Fruit fly (Drosophila melanogaster): ENCODE data around the gene CG33159.

CG33159 gene

DNA sequence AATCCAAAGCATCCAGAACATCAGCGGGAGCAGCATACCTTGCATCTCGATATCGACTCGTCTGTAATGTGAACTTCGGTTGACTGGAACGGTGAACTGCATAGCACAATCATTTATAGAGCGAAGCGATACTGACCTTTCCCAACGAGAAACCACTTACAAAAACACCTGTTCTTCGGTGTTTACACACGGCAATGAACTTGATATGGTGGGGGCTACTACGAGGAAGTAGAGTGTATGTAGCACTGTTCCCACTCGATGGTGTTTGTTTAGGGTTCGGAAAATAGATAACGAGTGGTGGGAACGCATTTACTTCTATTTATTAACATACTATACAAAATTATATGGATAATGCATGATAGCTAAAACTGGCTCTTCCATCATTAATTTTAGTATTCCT is 4.6 kb upstream of the CG33159 start, which contains the start of the genes CG32269 and CG32270 (continued):
- TF ChIP-seq TFAM (GFP tag; optimal IDR thresholded peaks at IDR 0.05): no peak
- TF ChIP-seq CG4617 (GFP tag; optimal IDR thresholded peaks at IDR 0.05; ENCODE audit: borderline replicate concordance): no peak
- TF ChIP-seq CG7987 (GFP tag; optimal IDR thresholded peaks at IDR 0.05): no peak
- TF ChIP-seq ash1 (GFP tag; optimal IDR thresholded peaks at IDR 0.05): no peak
- no peak for TF ChIP-seq Hr51 (GFP tag; optimal IDR thresholded peaks at IDR 0.05)
- peak; percentile 3 for TF ChIP-seq CG18619 (GFP tag; optimal IDR thresholded peaks at IDR 0.05)
- TF ChIP-seq kah (GFP tag; optimal IDR thresholded peaks at IDR 0.05): peak; percentile 71
- TF ChIP-seq zfh2 (GFP tag; optimal IDR thresholded peaks at IDR 0.05): no peak
- TF ChIP-seq mirr (GFP tag; optimal IDR thresholded peaks at IDR 0.05): peak; percentile 66
- no peak for TF ChIP-seq CG10147 (GFP tag; optimal IDR thresholded peaks at IDR 0.05)
- TF ChIP-seq disco-r (GFP tag; optimal IDR thresholded peaks at IDR 0.05): no peak

DNA sequence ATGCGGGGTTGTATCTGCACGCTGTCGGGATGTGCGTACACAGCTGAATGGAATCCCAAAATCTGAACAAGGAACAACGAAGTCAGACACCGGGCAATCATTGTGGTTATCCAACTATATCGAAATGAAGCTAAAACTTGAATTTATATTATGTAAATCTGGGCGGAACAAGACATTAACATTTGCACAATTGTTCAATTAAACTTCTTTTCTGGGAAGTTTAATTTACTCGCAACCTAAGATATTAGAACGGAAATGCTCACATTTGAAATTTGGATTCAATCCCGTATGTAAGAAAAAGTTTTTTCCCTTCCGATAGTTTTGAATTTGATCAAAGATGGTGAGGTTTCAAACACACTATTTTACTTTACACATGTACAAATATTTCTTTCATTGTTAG is 2.0 kb upstream of the CG33159 start, which contains the start of gene CG33160:
Gene CG33160 (minus strand): TSS at position 101 of the 400 bp plus-strand sequence.
- TF ChIP-seq repo (GFP tag; optimal IDR thresholded peaks at IDR 0.05) (no peak), CG12769 (tag; optimal IDR thresholded peaks at IDR 0.05) (no peak), Asciz (GFP tag; optimal IDR thresholded peaks at IDR 0.05) (no peak), CG6175 (GFP tag; IDR thresholded peaks at IDR 0.05) (no peak), Optix (GFP tag; IDR thresholded peaks at IDR 0.05) (no peak), Trl (optimal IDR thresholded peaks at IDR 0.05) (no peak), Trl (GFP tag; optimal IDR thresholded peaks at IDR 0.05) (no peak), Hmr (GFP tag; optimal IDR thresholded peaks at IDR 0.05) (no peak), CG4707 (GFP tag; optimal IDR thresholded peaks at IDR 0.05) (no peak), exex (tag; optimal IDR thresholded peaks at IDR 0.05) (no peak), jing (GFP tag; optimal IDR thresholded peaks at IDR 0.05) (no peak), unpg (GFP tag; optimal IDR thresholded peaks at IDR 0.05) (no peak), CG15479 (GFP tag; optimal IDR thresholded peaks at IDR 0.05) (no peak), rib (GFP tag; IDR thresholded peaks at IDR 0.05) (no peak), ssp (GFP tag; IDR thresholded peaks at IDR 0.05) (no peak), CG11456 (GFP tag; IDR thresholded peaks at IDR 0.05) (no peak), Bdp1 (GFP tag; optimal IDR thresholded peaks at IDR 0.05) (no peak)

DNA sequence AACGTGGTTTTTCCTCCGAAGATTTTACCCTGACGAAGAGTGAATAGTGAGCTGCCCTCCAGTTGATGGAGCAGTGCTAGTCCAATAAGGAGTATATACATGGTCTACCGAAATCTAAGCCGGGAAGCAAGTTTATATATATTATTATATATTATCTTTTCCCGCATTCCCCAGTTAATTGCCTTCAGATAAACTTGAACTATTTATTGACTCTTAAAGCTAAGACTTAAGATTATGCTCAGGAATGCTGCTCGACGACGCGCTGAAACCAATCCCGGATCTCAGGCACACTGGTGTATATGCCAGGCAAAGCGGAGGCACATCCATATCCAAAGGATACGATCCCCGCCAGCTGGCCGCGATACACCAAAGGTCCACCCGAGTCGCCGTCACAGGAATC is 1.1 kb upstream of the CG33159 start, which contains the start of gene CG32277:
Gene CG32277 (minus strand): TSS at position 101 of the 400 bp plus-strand sequence.
- TF ChIP-seq CG15696 (tag; optimal IDR thresholded peaks at IDR 0.05) (no peak), CG1602 (GFP tag; optimal IDR thresholded peaks at IDR 0.05) (no peak), eve (GFP tag; optimal IDR thresholded peaks at IDR 0.05) (no peak), gcm2 (GFP tag; optimal IDR thresholded peaks at IDR 0.05) (no peak), CG10366 (GFP tag; IDR thresholded peaks at IDR 0.05) (no peak)

- TF ChIP-seq CG14014 (GFP tag; IDR thresholded peaks at IDR 0.05) (no peak), slou (GFP tag; optimal IDR thresholded peaks at IDR 0.05) (no peak), CG14965 (GFP tag; optimal IDR thresholded peaks at IDR 0.05; ENCODE audit: borderline replicate concordance) (no peak), CG2199 (GFP tag; IDR thresholded peaks at IDR 0.05) (no peak), CG1024 (GFP tag; IDR thresholded peaks at IDR 0.05) (no peak), CG12236 (GFP tag; optimal IDR thresholded peaks at IDR 0.05) (no peak), CG10462 (GFP tag; optimal IDR thresholded peaks at IDR 0.05) (no peak), CG8765 (GFP tag; IDR thresholded peaks at IDR 0.05) (no peak), Dref (GFP tag; IDR thresholded peaks at IDR 0.05) (no peak)
These were observed 1.2 kb downstream of the CG33159 start, which contains the start of gene CG32271 for dm6 chr3L:3203062-3203461. Gene CG32271, minus strand, starts transcription at chr3L:3203162.
